Worm (Caenorhabditis elegans): ENCODE measurements around the gene str-106.

The str-106 gene

DNA sequence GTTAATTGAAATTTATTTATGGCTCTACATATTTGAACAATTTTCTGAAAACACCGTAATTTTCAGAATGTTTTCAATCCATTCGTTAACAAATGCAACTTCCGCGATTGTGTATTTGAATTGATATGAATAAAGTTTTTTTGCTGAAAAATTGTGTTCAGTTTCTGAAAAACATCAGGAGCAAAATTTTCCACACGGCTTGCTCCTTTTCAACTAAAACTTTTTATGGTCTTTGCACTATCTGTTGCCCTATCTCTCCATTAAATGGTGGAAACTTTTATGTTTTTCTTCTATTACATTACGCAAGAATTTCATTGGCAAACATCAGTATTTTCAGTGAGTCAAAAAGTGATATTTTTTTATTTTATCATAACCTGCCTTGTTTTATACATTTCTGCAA lies 31.6 kb upstream of the str-106 start, which contains the start of gene F10A3.4:
Gene F10A3.4, plus strand, starts transcription at position 301 of the 400 bp plus-strand sequence.
- no peak for TF ChIP-seq ztf-29 (GFP tag; IDR thresholded peaks at IDR 0.05)
- TF ChIP-seq flt-1 (GFP tag; IDR thresholded peaks at IDR 0.05), result no peak
- no peak for TF ChIP-seq klf-2 (GFP tag; conservative IDR thresholded peaks at IDR 0.05)
- TF ChIP-seq cog-1 (tag; optimal IDR thresholded peaks at IDR 0.05), result no peak
- TF ChIP-seq T22C8.4 (GFP tag; IDR thresholded peaks at IDR 0.05), result no peak
- TF ChIP-seq ref-1 (GFP tag; conservative IDR thresholded peaks at IDR 0.05), result no peak
- TF ChIP-seq tab-1 (GFP tag; IDR thresholded peaks at IDR 0.05), result no peak
- no peak for TF ChIP-seq med-1 (GFP tag; optimal IDR thresholded peaks at IDR 0.05; ENCODE audit: insufficient read depth)
- no peak for TF ChIP-seq ztf-23 (GFP tag; IDR thresholded peaks at IDR 0.05)

DNA sequence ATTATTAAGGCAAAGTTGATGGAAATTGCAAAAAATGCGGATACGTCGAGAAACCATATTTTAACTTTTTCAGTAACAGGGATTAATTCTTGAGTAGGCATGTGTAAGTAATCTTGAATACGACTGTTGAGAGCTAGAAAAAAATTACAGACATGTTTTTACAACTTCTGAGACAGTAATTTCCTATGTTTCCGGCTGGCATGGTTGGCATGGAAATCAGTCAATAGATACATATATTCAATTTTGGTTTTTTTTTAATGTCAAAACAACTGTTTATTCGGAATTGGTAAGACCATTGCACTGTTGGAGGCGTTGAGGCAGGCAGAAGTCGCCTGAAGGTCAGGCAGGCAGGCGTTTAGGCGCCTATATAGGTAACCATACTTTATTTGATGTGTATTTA lies 27.1 kb upstream of the str-106 start, which contains the start of gene str-254:
Gene str-254, minus strand, starts transcription at position 101 of the 400 bp plus-strand sequence.
- TF ChIP-seq ztf-23 (GFP tag; IDR thresholded peaks at IDR 0.05), result no peak
- no peak for TF ChIP-seq T22C8.4 (GFP tag; IDR thresholded peaks at IDR 0.05)
- TF ChIP-seq cog-1 (tag; optimal IDR thresholded peaks at IDR 0.05), result no peak
- no peak for TF ChIP-seq ref-1 (GFP tag; conservative IDR thresholded peaks at IDR 0.05)
- no peak for TF ChIP-seq tab-1 (GFP tag; IDR thresholded peaks at IDR 0.05)
- no peak for TF ChIP-seq med-1 (GFP tag; optimal IDR thresholded peaks at IDR 0.05; ENCODE audit: insufficient read depth)
- TF ChIP-seq ztf-29 (GFP tag; IDR thresholded peaks at IDR 0.05), result no peak
- TF ChIP-seq flt-1 (GFP tag; IDR thresholded peaks at IDR 0.05), result no peak
- TF ChIP-seq klf-2 (GFP tag; conservative IDR thresholded peaks at IDR 0.05), result no peak

DNA sequence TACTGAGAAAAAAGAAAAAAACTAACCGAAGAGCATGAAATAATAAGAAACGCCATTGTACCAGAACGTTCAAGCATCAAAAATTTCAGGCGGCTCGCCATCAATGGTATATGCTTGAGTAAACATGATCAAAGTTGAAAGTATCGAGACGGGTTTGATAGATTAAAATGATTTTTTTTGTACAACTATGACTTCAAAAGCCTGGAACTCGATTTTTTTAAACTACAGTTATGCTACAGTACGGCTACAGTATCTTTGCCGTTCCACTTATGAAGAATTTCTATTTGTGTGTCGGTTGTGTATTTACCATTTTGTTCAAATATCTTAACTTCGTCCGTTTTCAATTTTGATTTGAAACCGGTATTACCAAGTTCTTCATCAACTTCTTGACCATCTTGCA lies 25.3 kb upstream of the str-106 start, which contains the start of gene str-97:
Gene str-97, minus strand, starts transcription at position 101 of the 400 bp plus-strand sequence.
- TF ChIP-seq klf-2 (GFP tag; conservative IDR thresholded peaks at IDR 0.05) (no peak), ztf-23 (GFP tag; IDR thresholded peaks at IDR 0.05) (no peak), T22C8.4 (GFP tag; IDR thresholded peaks at IDR 0.05) (no peak), flt-1 (GFP tag; IDR thresholded peaks at IDR 0.05) (no peak), ref-1 (GFP tag; conservative IDR thresholded peaks at IDR 0.05) (no peak), cog-1 (tag; optimal IDR thresholded peaks at IDR 0.05) (no peak), ztf-29 (GFP tag; IDR thresholded peaks at IDR 0.05) (no peak), med-1 (GFP tag; optimal IDR thresholded peaks at IDR 0.05; ENCODE audit: insufficient read depth) (no peak), tab-1 (GFP tag; IDR thresholded peaks at IDR 0.05) (no peak)

DNA sequence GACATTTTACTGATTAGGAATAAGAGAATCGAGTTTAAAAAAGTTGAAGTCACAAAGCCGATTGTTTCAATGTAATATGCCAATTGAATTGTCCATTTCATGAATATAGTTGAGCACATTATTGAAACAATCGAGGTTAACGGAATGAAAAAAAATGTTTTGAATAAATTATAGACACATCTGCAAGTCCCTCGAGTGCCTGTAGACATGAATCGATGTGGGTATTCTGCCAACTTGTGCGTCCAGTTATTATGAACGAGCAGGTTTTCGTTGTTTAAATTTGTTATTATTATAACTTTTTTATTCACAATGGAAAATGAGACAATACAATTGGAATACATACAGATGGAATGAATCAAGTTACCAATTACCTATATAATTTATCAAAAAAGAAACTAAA lies 22.1 kb upstream of the str-106 start, which contains the start of gene str-99:
Gene str-99, minus strand, starts transcription at position 101 of the 400 bp plus-strand sequence.
- TF ChIP-seq flt-1 (GFP tag; IDR thresholded peaks at IDR 0.05) (no peak), klf-2 (GFP tag; conservative IDR thresholded peaks at IDR 0.05) (no peak), tab-1 (GFP tag; IDR thresholded peaks at IDR 0.05) (no peak), T22C8.4 (GFP tag; IDR thresholded peaks at IDR 0.05) (no peak), cog-1 (tag; optimal IDR thresholded peaks at IDR 0.05) (no peak), ref-1 (GFP tag; conservative IDR thresholded peaks at IDR 0.05) (no peak), ztf-23 (GFP tag; IDR thresholded peaks at IDR 0.05) (no peak), ztf-29 (GFP tag; IDR thresholded peaks at IDR 0.05) (no peak), med-1 (GFP tag; optimal IDR thresholded peaks at IDR 0.05; ENCODE audit: insufficient read depth) (no peak)

DNA sequence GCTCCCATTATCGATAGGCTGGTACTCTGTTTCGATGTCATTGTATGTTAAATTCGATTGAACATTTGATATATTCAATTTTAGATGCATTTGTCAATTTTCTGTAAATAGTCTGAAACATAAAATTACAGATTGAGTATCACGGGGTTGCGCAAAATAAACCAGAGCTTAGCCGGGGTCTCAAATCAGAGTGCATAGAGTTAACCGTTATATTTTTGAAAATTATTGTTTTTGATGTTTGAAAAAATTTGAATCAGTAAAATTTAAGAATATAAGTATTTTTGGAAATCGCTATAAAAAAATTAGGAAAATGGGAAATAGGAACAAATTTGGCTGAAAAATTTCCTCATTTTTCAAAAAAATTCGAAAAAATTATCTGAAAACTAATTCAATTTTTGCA lies 20.9 kb upstream of the str-106 start, which contains the start of gene F10A3.17:
Gene F10A3.17, minus strand, starts transcription at position 101 of the 400 bp plus-strand sequence.
- no peak for TF ChIP-seq cog-1 (tag; optimal IDR thresholded peaks at IDR 0.05)
- TF ChIP-seq ref-1 (GFP tag; conservative IDR thresholded peaks at IDR 0.05), result no peak
- no peak for TF ChIP-seq T22C8.4 (GFP tag; IDR thresholded peaks at IDR 0.05)
- TF ChIP-seq klf-2 (GFP tag; conservative IDR thresholded peaks at IDR 0.05), result no peak
- TF ChIP-seq med-1 (GFP tag; optimal IDR thresholded peaks at IDR 0.05; ENCODE audit: insufficient read depth), result no peak
- TF ChIP-seq flt-1 (GFP tag; IDR thresholded peaks at IDR 0.05), result no peak
- no peak for TF ChIP-seq tab-1 (GFP tag; IDR thresholded peaks at IDR 0.05)
- TF ChIP-seq ztf-29 (GFP tag; IDR thresholded peaks at IDR 0.05), result no peak
- no peak for TF ChIP-seq ztf-23 (GFP tag; IDR thresholded peaks at IDR 0.05)

DNA sequence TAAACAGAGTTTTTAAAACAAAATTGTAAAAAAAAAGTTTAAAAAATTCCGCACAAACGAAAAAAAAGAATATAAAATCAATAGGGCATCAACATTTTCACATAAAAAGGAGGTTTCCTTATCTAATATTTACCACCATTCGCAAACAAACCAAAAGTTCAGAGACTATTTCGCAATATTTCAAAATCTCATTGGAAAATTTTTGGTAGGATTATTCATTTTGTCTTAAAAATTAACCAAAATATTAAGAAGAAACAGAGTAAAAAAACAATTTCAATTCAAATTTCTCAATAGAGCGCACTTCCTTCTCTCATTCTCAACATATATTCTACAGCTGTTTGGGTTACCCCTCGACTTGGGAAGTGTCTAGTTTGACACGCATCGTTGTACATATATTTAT lies 20.4 kb upstream of the str-106 start:
- TF ChIP-seq med-1 (GFP tag; optimal IDR thresholded peaks at IDR 0.05; ENCODE audit: insufficient read depth), result no peak

DNA sequence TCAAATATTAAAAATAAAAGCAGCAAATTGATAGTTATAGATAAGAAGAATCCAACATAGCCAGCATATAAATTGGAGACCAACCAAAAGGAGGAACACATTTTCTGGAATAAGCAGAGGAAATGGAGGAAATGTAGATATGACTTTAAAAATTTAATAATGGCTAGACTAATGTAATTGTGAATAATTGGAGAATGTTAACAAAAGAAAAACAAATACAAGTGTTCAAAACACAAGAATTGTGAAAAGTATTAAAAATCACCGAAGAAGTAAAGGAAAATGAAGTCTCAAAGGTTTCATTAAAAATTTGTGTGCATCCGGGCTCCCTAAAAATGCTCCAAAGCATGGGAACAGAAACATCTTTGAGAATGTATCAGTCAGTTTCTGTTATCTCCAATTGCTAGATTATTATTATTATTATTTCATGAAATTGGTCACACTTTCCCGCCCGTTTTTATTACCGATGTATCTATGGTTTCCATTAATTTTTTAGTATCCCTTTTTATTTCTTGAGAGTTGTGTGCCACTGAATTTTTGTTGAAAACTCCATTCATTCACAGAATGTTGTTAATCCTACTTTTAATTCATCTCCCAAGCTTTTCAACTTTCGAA lies 18.2 kb upstream of the str-106 start, which contains the start of the genes str-109 and F10A3.11:
Gene str-109, minus strand, starts transcription at position 101 of the 612 bp plus-strand sequence.
Gene F10A3.11, plus strand, starts transcription at position 562 of the 612 bp plus-strand sequence.
- no peak for TF ChIP-seq flt-1 (GFP tag; IDR thresholded peaks at IDR 0.05)
- no peak for TF ChIP-seq ztf-29 (GFP tag; IDR thresholded peaks at IDR 0.05)
- no peak for TF ChIP-seq cog-1 (tag; optimal IDR thresholded peaks at IDR 0.05)
- TF ChIP-seq ref-1 (GFP tag; conservative IDR thresholded peaks at IDR 0.05), result no peak
- no peak for TF ChIP-seq tab-1 (GFP tag; IDR thresholded peaks at IDR 0.05)
- no peak for TF ChIP-seq ztf-23 (GFP tag; IDR thresholded peaks at IDR 0.05)
- TF ChIP-seq klf-2 (GFP tag; conservative IDR thresholded peaks at IDR 0.05), result no peak
- TF ChIP-seq T22C8.4 (GFP tag; IDR thresholded peaks at IDR 0.05), result no peak
- TF ChIP-seq med-1 (GFP tag; optimal IDR thresholded peaks at IDR 0.05; ENCODE audit: insufficient read depth), result no peak

DNA sequence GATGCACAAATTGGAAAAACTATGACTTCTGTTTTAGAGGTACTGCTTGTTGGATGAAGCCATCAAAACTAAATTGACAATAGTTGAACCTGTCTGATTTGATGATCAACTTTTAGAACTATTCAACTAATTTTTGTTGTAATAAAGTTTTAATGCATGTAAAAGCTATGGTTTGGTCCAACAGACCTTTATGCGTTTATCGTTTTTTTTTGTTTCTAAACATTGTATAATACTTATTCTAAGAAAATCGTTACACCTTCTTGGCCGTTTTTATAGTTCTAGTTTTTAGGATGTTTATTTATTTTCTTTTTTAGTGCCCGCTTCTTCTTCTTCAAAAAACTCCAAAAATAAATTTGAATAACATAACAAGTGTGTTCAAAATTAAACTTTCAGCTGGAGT lies 16.7 kb upstream of the str-106 start, which contains the start of gene F10A3.12:
Gene F10A3.12, plus strand, starts transcription at position 301 of the 400 bp plus-strand sequence.
- TF ChIP-seq ztf-23 (GFP tag; IDR thresholded peaks at IDR 0.05) (no peak), T22C8.4 (GFP tag; IDR thresholded peaks at IDR 0.05) (no peak), flt-1 (GFP tag; IDR thresholded peaks at IDR 0.05) (no peak), cog-1 (tag; optimal IDR thresholded peaks at IDR 0.05) (no peak), med-1 (GFP tag; optimal IDR thresholded peaks at IDR 0.05; ENCODE audit: insufficient read depth) (no peak), tab-1 (GFP tag; IDR thresholded peaks at IDR 0.05) (no peak), ref-1 (GFP tag; conservative IDR thresholded peaks at IDR 0.05) (no peak), klf-2 (GFP tag; conservative IDR thresholded peaks at IDR 0.05) (no peak), ztf-29 (GFP tag; IDR thresholded peaks at IDR 0.05) (no peak)

DNA sequence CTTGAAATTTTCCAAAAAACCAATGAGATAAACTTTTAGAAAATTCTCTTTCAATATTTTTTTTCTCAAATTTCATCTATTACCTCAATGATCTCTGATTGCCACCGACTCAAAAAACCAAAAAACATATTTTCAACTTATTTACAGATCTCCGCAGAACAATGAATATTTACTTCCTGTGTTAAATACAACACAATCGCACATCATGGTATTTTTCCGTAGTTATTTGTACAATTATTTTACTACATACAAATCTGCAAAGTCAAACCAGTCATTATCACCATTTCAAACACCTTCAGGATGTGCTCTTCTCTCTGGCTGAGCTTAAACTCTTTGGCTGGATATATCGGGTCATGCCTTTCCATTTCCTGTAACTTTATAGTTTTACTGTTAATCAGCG lies 14.5 kb upstream of the str-106 start, which contains the start of gene str-108:
Gene str-108, plus strand, starts transcription at position 301 of the 400 bp plus-strand sequence.
- TF ChIP-seq cog-1 (tag; optimal IDR thresholded peaks at IDR 0.05) (no peak), ztf-29 (GFP tag; IDR thresholded peaks at IDR 0.05) (no peak), klf-2 (GFP tag; conservative IDR thresholded peaks at IDR 0.05) (no peak), ref-1 (GFP tag; conservative IDR thresholded peaks at IDR 0.05) (no peak), T22C8.4 (GFP tag; IDR thresholded peaks at IDR 0.05) (no peak), ztf-23 (GFP tag; IDR thresholded peaks at IDR 0.05) (no peak), med-1 (GFP tag; optimal IDR thresholded peaks at IDR 0.05; ENCODE audit: insufficient read depth) (no peak), tab-1 (GFP tag; IDR thresholded peaks at IDR 0.05) (no peak), flt-1 (GFP tag; IDR thresholded peaks at IDR 0.05) (no peak)

Data from whole organism, midembryonic.